Fruit fly (Drosophila melanogaster) whole organism: Measurements from ENCODE around the gene Cyp4s3.

Experiments used
- CG8478 ChIP-seq: fragments of >200 bp; optimal IDR thresholded peaks from 2 replicates; lab custom pipeline; 2018; ENCODE audit warnings: inconsistent platforms
- Dll ChIP-seq: fragments of >200 bp; optimal IDR thresholded peaks from 2 replicates; lab custom pipeline; 2017
- EcR ChIP-seq, 2 experiments: fragments of >200 bp; optimal IDR thresholded peaks; 2 replicates each; lab custom pipeline; 2017; ENCODE audit warnings: missing biosample characterization in 2 of 2, missing genetic modification characterization in 2 of 2, missing genetic modification reagents in 2 of 2
- pan ChIP-seq: fragments of >200 bp; optimal IDR thresholded peaks from 2 replicates; lab custom pipeline; 2017
- psq ChIP-seq: fragments of >200 bp; optimal IDR thresholded peaks from 2 replicates; lab custom pipeline; 2017
- usp ChIP-seq: fragments of >200 bp; optimal IDR thresholded peaks from 2 replicates; lab custom pipeline; 2017; ENCODE audit warnings: missing biosample characterization, missing genetic modification characterization, mixed read lengths

Cyp4s3 gene

DNA sequence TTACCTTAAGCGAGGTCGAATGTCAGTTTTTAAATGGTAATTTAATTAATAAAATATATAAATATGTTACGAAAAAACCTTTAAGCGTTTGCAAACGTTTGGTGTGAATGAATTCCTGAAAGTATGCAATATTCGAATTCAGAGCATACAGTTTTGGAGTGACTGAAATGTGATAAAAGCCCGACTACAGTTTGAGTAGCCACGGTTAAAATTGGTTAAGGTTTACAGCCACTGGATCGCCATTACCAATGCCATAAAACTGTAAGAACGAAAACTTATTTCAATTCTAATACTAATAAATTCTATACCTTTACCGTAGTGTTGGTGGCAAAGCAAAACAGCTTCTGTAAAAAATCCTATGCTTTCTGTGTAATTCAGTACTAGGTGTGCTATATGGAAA lies 20.9 kb upstream of the Cyp4s3 start:
- TF ChIP-seq EcR (GFP tag; optimal IDR thresholded peaks at IDR 0.05; lab: Kevin White, UChicago) (no peak), usp (GFP tag; lab: Kevin White, UChicago) (no peak), Dll (no peak), psq (lab: Kevin White, UChicago) (no peak)

DNA sequence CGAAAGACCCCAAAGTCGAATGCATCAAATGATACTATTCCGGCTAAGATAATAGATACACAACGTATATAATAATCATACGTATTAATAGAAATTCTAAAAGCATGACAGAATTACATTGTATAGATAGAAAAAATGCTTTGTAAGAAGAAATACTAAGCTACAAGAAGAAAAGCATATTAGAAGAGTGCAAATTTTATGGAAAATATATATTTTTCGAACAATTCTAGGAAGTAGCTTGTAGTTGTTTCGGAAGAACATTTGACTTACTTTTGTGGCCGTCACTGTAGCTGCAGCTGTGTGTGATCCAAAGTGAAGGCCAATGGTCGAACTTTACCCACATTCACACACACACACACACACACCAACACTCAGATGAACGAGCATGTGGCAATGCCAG lies 15.7 kb upstream of the Cyp4s3 start:
- TF ChIP-seq EcR (GFP tag; optimal IDR thresholded peaks at IDR 0.05; lab: Kevin White, UChicago) (no peak), psq (lab: Kevin White, UChicago) (no peak), usp (GFP tag; lab: Kevin White, UChicago) (no peak), CG8478 (lab: Kevin White, UChicago) (no peak), Dll (no peak), pan (lab: Kevin White, UChicago) (no peak)

- TF ChIP-seq psq (lab: Kevin White, UChicago), result no peak
- TF ChIP-seq usp (GFP tag; lab: Kevin White, UChicago), result no peak
- TF ChIP-seq CG8478 (lab: Kevin White, UChicago), result no peak
- no peak for TF ChIP-seq EcR (GFP tag; optimal IDR thresholded peaks at IDR 0.05; lab: Kevin White, UChicago)
These were observed 11.7 kb upstream of the Cyp4s3 start for dm6 chrX:15127880-15128644.

DNA sequence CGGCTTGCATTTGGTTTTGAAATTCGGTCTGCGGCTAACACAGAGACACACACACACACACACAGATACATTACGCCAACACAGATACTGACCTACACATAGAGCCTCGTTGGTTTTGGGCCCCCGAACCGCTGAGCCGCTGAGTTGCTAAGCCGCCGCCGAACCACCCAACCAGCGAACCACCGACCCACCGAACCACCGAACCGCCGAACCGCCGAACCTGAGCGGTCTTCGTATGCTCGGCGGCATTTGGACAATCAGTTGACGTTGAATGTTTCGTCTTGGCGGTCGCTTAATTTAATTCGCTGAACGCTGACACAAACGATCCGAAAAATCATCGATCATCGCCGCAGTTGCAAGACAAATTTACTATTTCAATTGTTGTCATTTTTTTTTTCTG lies 9.2 kb upstream of the Cyp4s3 start, which contains the start of gene drd:
Gene drd (plus strand): TSS at position 258 of the 400 bp plus-strand sequence.
- TF ChIP-seq pan (lab: Kevin White, UChicago), result no peak
- TF ChIP-seq usp (GFP tag; lab: Kevin White, UChicago), result no peak
- no peak for TF ChIP-seq Dll
- TF ChIP-seq EcR (GFP tag; optimal IDR thresholded peaks at IDR 0.05; lab: Kevin White, UChicago), result no peak
- TF ChIP-seq psq (lab: Kevin White, UChicago), result no peak
- no peak for TF ChIP-seq CG8478 (lab: Kevin White, UChicago)

DNA sequence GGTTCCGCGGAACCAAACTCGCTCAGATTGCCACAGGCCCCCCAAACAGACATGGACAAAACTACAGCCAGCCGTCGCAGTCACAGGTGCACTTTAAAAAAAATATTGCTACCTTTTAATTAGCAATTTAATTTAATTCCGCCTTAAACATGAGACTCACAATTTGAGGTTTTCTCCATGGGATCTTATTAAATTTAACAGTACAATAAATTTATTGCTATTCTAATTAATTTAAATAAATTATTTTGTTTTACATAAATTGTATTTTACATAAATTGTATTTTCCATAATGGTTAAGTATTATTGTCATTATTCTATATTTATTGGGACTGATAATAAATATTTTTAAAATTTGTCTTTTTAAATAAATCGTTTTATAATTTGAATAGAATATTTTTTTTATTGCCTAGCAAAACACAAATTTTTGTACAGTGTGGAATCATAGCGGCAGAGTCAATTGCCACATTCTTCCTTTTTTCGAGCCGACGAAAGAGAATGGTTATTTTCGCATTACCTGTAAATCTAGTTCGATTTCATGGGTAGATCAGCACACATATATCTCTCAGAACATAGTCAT lies 7.2 kb upstream of the Cyp4s3 start:
- no peak for TF ChIP-seq usp (GFP tag; lab: Kevin White, UChicago)

DNA sequence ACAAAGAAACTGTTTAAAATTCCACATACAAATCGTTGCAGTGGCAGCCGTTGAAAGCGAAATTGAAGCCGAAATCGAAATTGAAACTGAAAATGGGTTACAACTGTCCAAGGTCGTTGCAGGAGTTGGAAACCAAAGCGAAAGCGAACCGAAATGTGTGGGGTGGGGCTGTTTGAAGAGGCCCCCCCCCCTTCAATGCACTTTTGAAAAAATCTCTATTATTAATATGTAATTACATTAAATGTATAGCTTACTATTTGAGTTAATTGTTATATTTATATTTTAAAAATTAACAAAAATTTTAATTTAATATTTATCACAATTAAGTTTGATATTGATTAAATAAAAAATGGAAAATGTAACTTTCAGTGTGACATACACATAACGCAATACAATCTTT lies 5.4 kb upstream of the Cyp4s3 start:
- TF ChIP-seq Dll, result no peak
- no peak for TF ChIP-seq EcR (GFP tag; optimal IDR thresholded peaks at IDR 0.05; lab: Kevin White, UChicago)
- TF ChIP-seq psq (lab: Kevin White, UChicago), result no peak
- no peak for TF ChIP-seq pan (lab: Kevin White, UChicago)
- TF ChIP-seq CG8478 (lab: Kevin White, UChicago), result no peak
- no peak for TF ChIP-seq usp (GFP tag; lab: Kevin White, UChicago)

dm6 chrX:15120116-15120515 lies 3.8 kb upstream of the Cyp4s3 start:
- TF ChIP-seq pan (lab: Kevin White, UChicago) (no peak), usp (GFP tag; lab: Kevin White, UChicago) (no peak), Dll (no peak), psq (lab: Kevin White, UChicago) (no peak), EcR (GFP tag; optimal IDR thresholded peaks at IDR 0.05; lab: Kevin White, UChicago) (no peak), CG8478 (lab: Kevin White, UChicago) (no peak)

DNA sequence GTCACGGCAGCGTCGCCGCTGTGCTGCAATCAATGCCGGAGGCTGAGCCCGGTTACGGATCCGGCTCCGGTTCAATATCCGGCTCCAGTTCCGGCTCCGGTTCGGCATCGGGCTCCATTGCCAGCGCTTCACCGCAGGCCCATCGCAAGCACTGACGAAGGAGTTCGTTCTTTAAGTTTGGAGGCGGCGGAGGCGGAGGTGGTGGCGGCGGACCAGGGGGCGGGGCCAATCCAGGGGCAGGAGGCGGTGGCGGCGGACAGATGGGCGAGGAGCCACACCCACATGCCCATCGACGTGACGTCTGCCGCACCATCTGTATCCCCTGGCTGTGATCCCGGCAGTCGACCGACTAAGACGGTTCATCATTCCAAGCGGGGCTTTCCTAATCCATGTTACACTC lies 4.5 kb downstream of the Cyp4s3 start:
- TF ChIP-seq CG8478 (lab: Kevin White, UChicago) (no peak), EcR (GFP tag; optimal IDR thresholded peaks at IDR 0.05; lab: Kevin White, UChicago) (no peak), psq (lab: Kevin White, UChicago) (no peak), pan (lab: Kevin White, UChicago) (no peak), Dll (no peak), usp (GFP tag; lab: Kevin White, UChicago) (no peak)

DNA sequence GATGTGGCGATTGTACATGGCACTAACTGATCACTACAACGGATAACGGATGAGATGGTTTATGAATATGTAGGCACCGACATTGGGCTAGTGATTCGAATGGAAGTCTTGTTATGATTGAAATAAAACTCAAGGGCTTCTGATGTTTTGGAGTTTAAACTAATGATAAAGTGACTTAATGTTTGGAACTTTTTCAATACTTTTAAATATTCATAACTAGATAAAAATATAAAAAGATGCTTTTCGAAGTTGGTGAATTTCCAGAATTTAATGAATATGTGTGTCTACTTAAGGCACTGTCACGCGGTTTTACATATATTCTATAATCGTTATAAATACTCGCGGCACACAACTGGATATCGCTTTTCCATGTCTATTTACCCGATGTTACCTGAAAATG lies 20.4 kb downstream of the Cyp4s3 start, which contains the start of gene CG9072:
Gene CG9072 (minus strand): TSS at position 101 of the 400 bp plus-strand sequence.
- TF ChIP-seq Dll (no peak), usp (GFP tag; lab: Kevin White, UChicago) (no peak), psq (lab: Kevin White, UChicago) (no peak), CG8478 (lab: Kevin White, UChicago) (no peak), pan (lab: Kevin White, UChicago) (no peak), EcR (GFP tag; optimal IDR thresholded peaks at IDR 0.05; lab: Kevin White, UChicago) (no peak)

dm6 chrX:15091159-15091558 lies 25.2 kb downstream of the Cyp4s3 start:
- TF ChIP-seq psq (lab: Kevin White, UChicago), result no peak
- TF ChIP-seq CG8478 (lab: Kevin White, UChicago), result no peak
- TF ChIP-seq usp (GFP tag; lab: Kevin White, UChicago), result no peak
- no peak for TF ChIP-seq EcR (GFP tag; optimal IDR thresholded peaks at IDR 0.05; lab: Kevin White, UChicago)

- TF ChIP-seq psq (lab: Kevin White, UChicago) (no peak), usp (GFP tag; lab: Kevin White, UChicago) (no peak), EcR (GFP tag; optimal IDR thresholded peaks at IDR 0.05; lab: Kevin White, UChicago) (no peak), pan (lab: Kevin White, UChicago) (no peak), CG8478 (lab: Kevin White, UChicago) (no peak)
These were observed 26.0 kb downstream of the Cyp4s3 start for dm6 chrX:15090371-15090770.

DNA sequence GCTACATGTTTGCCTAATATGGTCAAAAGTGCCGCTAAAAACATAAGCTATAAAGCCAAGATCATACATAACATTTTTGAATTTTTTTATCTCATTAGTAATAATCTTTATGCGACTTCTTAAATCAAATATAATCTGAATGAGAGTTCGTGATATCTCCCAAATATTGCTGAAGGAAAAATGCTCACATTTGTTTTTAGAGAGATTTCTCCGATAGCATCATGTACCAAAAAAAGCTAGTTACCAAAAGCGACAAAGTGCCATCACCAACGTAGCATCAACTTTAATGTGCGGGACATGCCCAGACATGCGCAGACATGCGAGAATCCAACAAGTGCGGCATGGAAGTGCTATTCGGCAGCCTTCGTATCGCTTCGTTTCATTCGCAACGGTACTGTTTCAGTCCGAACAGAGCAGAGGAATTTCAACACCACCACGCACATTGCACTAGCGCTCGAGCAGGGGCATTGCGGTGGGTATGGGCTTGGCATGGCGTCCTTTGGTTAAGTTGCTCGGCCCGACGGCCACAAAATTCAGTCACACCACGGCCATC lies 27.1 kb downstream of the Cyp4s3 start, which contains the start of gene Rab3-GEF:
Gene Rab3-GEF (plus strand): TSS at position 537 of the 553 bp plus-strand sequence.
- TF ChIP-seq EcR (GFP tag; optimal IDR thresholded peaks at IDR 0.05; lab: Kevin White, UChicago) (no peak), psq (lab: Kevin White, UChicago) (no peak), usp (GFP tag; lab: Kevin White, UChicago) (no peak), Dll (no peak), pan (lab: Kevin White, UChicago) (no peak), CG8478 (lab: Kevin White, UChicago) (no peak)
